Worm (Caenorhabditis elegans): ENCODE results near the gene tpk-1.

tpk-1 gene

DNA sequence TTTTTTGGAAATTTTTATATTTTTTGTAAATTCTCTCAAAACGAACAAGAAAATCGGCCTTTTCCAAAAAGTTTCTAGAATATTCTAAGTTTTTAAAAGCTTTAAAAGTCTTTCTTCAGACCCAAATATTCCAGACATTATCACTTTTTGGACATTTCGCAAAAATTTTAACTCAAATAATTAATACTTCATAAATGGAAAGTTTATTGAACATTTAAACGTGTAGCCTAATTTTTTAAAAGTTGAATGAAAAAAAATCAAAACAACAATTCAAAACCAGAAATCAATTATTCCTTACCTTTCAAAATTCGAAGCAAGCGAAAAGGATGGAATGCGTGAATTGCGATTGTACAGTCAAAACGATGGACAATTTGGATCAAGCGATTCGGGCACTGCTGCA lies 7.8 kb downstream of the tpk-1 start, which contains the start of gene ZK637.15:
Gene ZK637.15 (plus strand): TSS at position 301 of the 400 bp plus-strand sequence.
- TF ChIP-seq dve-1 (tag; optimal IDR thresholded peaks at IDR 0.05; ENCODE audit: insufficient read depth) (no peak), duxl-1 (tag; optimal IDR thresholded peaks at IDR 0.05; ENCODE audit: poor library complexity) (no peak), jun-1 (tag; optimal IDR thresholded peaks at IDR 0.05) (no peak), D1046.2 (GFP tag; IDR thresholded peaks at IDR 0.05) (no peak), T26A8.4 (GFP tag; IDR thresholded peaks at IDR 0.05) (no peak), nhr-41 (GFP tag; IDR thresholded peaks at IDR 0.05) (no peak), madf-9 (GFP tag; conservative IDR thresholded peaks at IDR 0.05) (no peak), tag-97 (GFP tag; IDR thresholded peaks at IDR 0.05) (no peak), attf-4 (tag; optimal IDR thresholded peaks at IDR 0.05) (no peak), unc-62 (GFP tag; optimal IDR thresholded peaks at IDR 0.05 in 1 of 2) (no peak), unc-62 (tag; optimal IDR thresholded peaks at IDR 0.05) (no peak), nhr-11 (tag; optimal IDR thresholded peaks at IDR 0.05) (no peak), rbr-2 (tag; optimal IDR thresholded peaks at IDR 0.05) (no peak), dpl-1 (GFP tag; optimal IDR thresholded peaks at IDR 0.05) (no peak), mxl-3 (GFP tag; optimal IDR thresholded peaks at IDR 0.05) (no peak), ztf-11 (tag; optimal IDR thresholded peaks at IDR 0.05) (no peak), lim-7 (GFP tag; IDR thresholded peaks at IDR 0.05) (no peak)

DNA sequence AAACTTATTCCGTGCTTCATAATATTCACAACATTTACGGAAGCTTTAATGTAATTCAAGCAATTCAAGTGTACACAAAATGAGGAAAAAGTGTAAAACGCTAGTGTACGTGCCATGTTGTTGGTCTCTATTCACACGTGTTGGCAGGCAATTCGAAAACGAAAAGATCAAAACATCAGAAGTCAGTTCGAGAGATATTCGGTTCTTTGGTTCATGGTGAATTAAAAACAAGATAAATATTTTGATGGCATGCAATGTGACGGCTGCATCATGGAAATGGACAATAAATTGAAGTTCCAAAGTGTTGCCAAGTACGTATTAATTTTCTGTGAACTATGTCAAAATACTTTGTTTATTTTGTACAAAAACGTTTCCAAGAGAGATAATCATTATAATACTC lies 10.1 kb downstream of the tpk-1 start:
- TF ChIP-seq D1046.2 (GFP tag; IDR thresholded peaks at IDR 0.05) (no peak), vab-7 (GFP tag; IDR thresholded peaks at IDR 0.05) (no peak), snpc-1.2 (GFP tag; IDR thresholded peaks at IDR 0.05) (no peak), mep-1 (tag; optimal IDR thresholded peaks at IDR 0.05) (no peak), ceh-82 (tag; optimal IDR thresholded peaks at IDR 0.05) (no peak), zfp-3 (GFP tag; conservative IDR thresholded peaks at IDR 0.05) (0 out of 2 replicates have a peak, but pooled peaks have one; percentile 25), aha-1 (tag) (peak; percentile 79), nhr-28 (tag; optimal IDR thresholded peaks at IDR 0.05) (no peak), daf-16 (GFP tag; optimal IDR thresholded peaks at IDR 0.05) (peak in 1 of 2 experiments; percentile 84), daf-16 (tag; optimal IDR thresholded peaks at IDR 0.05) (no peak), pha-4 (GFP tag; IDR thresholded peaks at IDR 0.05) (no peak), pha-4 (tag; optimal IDR thresholded peaks at IDR 0.05) (no peak), ces-1 (GFP tag; optimal IDR thresholded peaks at IDR 0.05) (no peak), Y48G9A.11 (GFP tag; IDR thresholded peaks at IDR 0.05) (no peak), ZK546.5 (tag; optimal IDR thresholded peaks at IDR 0.05) (no peak), mdl-1 (tag; optimal IDR thresholded peaks at IDR 0.05) (peak in 1 of 2 experiments; percentile 71), mxl-3 (GFP tag; optimal IDR thresholded peaks at IDR 0.05) (peak; percentile 37), nhr-11 (tag; optimal IDR thresholded peaks at IDR 0.05) (peak; percentile 1), cey-2 (tag; optimal IDR thresholded peaks at IDR 0.05; ENCODE audit: borderline replicate concordance, insufficient read depth) (no peak), unc-62 (GFP tag; optimal IDR thresholded peaks at IDR 0.05 in 1 of 2) (peak in 1 of 2 experiments; percentile 64), unc-62 (tag; optimal IDR thresholded peaks at IDR 0.05) (no peak), ztf-11 (tag; optimal IDR thresholded peaks at IDR 0.05) (no peak), ceh-44 (GFP tag; IDR thresholded peaks at IDR 0.05) (no peak), F44E2.7 (GFP tag; IDR thresholded peaks at IDR 0.05) (no peak), zip-11 (GFP tag; IDR thresholded peaks at IDR 0.05) (no peak), lim-7 (GFP tag; IDR thresholded peaks at IDR 0.05) (no peak), lsy-2 (tag; optimal IDR thresholded peaks at IDR 0.05) (peak in 1 of 2 experiments; percentile 13), attf-4 (tag; optimal IDR thresholded peaks at IDR 0.05) (no peak), jun-1 (tag; optimal IDR thresholded peaks at IDR 0.05) (no peak), ceh-28 (tag; optimal IDR thresholded peaks at IDR 0.05) (no peak), nhr-41 (GFP tag; IDR thresholded peaks at IDR 0.05) (no peak)

DNA sequence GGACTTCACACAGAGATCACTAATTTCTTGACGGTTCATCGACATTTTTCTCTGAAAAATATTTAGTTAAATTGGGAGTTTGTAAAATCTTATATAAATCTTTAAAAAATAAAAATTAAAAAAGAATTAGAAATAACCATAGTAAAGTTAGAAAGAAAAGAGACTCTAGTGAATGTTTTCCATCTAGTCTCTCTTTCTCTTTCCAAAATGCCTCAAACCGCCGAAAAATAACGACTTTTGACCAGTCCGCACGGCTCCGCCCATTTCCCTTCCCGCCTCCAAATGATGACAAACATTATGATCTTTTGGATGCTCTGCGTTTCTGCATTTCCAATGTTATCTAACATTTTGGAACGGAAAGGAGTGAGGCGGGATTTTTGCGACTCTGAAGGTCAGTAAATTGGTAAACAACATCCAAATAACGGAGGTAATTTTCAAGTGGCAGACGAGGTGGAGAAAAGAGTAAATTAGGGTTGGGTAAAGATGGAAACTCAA lies 11.3 kb downstream of the tpk-1 start, which contains the start of gene glb-1:
Gene glb-1 (minus strand): TSS at position 51 of the 495 bp plus-strand sequence.
- TF ChIP-seq jun-1 (tag; optimal IDR thresholded peaks at IDR 0.05) (no peak), daf-8 (GFP tag; IDR thresholded peaks at IDR 0.05) (no peak), ctbp-1 (GFP tag; IDR thresholded peaks at IDR 0.05) (no peak), lin-1 (GFP tag; IDR thresholded peaks at IDR 0.05) (no peak), F49E8.2 (tag; optimal IDR thresholded peaks at IDR 0.05; ENCODE audit: borderline replicate concordance) (no peak), aha-1 (tag) (peak; percentile 29), pha-4 (GFP tag; IDR thresholded peaks at IDR 0.05) (no peak), pha-4 (tag; optimal IDR thresholded peaks at IDR 0.05) (no peak)
